Worm (Caenorhabditis elegans) whole organism, midembryonic: ENCODE results near the gene ttr-15.

ENCODE experiments used
- T22C8.4 ChIP-seq: fragments of 200-800 bp; sonication (Bioruptor generic); IDR thresholded peaks from 2 replicates; pipeline ENCODE4 v1.3.6; 2022; ENCODE audit warnings: missing genetic modification characterization, missing compliant biosample characterization
- cog-1 ChIP-seq: sonication (generic microtip); optimal IDR thresholded peaks from 2 replicates; lab custom pipeline; 2016; ENCODE audit warnings: missing genetic modification characterization, missing compliant biosample characterization
- flt-1 ChIP-seq: fragments of 200-800 bp; sonication (Bioruptor generic); IDR thresholded peaks from 2 replicates; pipeline ENCODE4 v1.3.6; 2022; ENCODE audit warnings: missing genetic modification characterization, missing compliant biosample characterization
- klf-2 ChIP-seq: fragments of 200-800 bp; sonication (Bioruptor generic); conservative IDR thresholded peaks from 2 replicates; pipeline ENCODE4 v1.3.6; 2022; ENCODE audit warnings: missing genetic modification reagents, missing genetic modification characterization, missing compliant biosample characterization
- med-1 ChIP-seq: sonication (generic microtip); optimal IDR thresholded peaks from 2 replicates; lab custom pipeline; 2017; ENCODE audit warnings: missing genetic modification characterization, mild to moderate bottlenecking, missing compliant biosample characterization, antibody characterized with exemption, missing genetic modification reagents; ENCODE audit not compliant: insufficient read depth
- ref-1 ChIP-seq: fragments of 200-800 bp; sonication (Bioruptor generic); conservative IDR thresholded peaks from 2 replicates; pipeline ENCODE4 v1.3.6; 2022; ENCODE audit warnings: missing genetic modification reagents, missing genetic modification characterization, missing compliant biosample characterization
- tab-1 ChIP-seq: fragments of 200-800 bp; sonication (Bioruptor generic); IDR thresholded peaks from 2 replicates; pipeline ENCODE4 v1.3.6; 2022; ENCODE audit warnings: missing genetic modification characterization, missing compliant biosample characterization
- ztf-23 ChIP-seq: fragments of 200-800 bp; sonication (Bioruptor generic); IDR thresholded peaks from 2 replicates; pipeline ENCODE4 v1.3.6; 2022; ENCODE audit warnings: missing genetic modification reagents, missing genetic modification characterization, missing compliant biosample characterization
- ztf-29 ChIP-seq: fragments of 200-800 bp; sonication (Bioruptor generic); IDR thresholded peaks from 2 replicates; pipeline ENCODE4 v1.3.6; 2022; ENCODE audit warnings: missing genetic modification reagents, missing genetic modification characterization, missing compliant biosample characterization

Gene ttr-15

ce11 chrIII:10328565-10329541, 8.8 kb upstream of the ttr-15 start:
- no peak for TF ChIP-seq T22C8.4 (GFP tag; lab: Robert Waterston, UW)
- TF ChIP-seq med-1, result no peak
- no peak for TF ChIP-seq ref-1 (GFP tag; lab: Robert Waterston, UW)
- TF ChIP-seq tab-1, result no peak
- no peak for TF ChIP-seq klf-2 (GFP tag; lab: Robert Waterston, UW)
- TF ChIP-seq flt-1 (GFP tag; lab: Robert Waterston, UW), result no peak
- no peak for TF ChIP-seq cog-1 (tag; lab: Kevin White, UChicago)
- no peak for TF ChIP-seq ztf-29 (GFP tag; lab: Robert Waterston, UW)
- no peak for TF ChIP-seq ztf-23 (GFP tag; lab: Robert Waterston, UW)

ce11 chrIII:10329811-10330210, 7.8 kb upstream of the ttr-15 start:
- TF ChIP-seq tab-1 (no peak), klf-2 (GFP tag; lab: Robert Waterston, UW) (no peak), med-1 (no peak), ztf-23 (GFP tag; lab: Robert Waterston, UW) (no peak), T22C8.4 (GFP tag; lab: Robert Waterston, UW) (no peak), ref-1 (GFP tag; lab: Robert Waterston, UW) (no peak), ztf-29 (GFP tag; lab: Robert Waterston, UW) (no peak), flt-1 (GFP tag; lab: Robert Waterston, UW) (no peak), cog-1 (tag; lab: Kevin White, UChicago) (no peak)

ce11 chrIII:10330372-10331062, 7.1 kb upstream of the ttr-15 start, which contains the start of gene nex-2:
nex-2 (minus strand) TSS chrIII:10330422.
- no peak for TF ChIP-seq T22C8.4 (GFP tag; lab: Robert Waterston, UW)
- TF ChIP-seq ref-1 (GFP tag; lab: Robert Waterston, UW), result no peak
- no peak for TF ChIP-seq tab-1
- no peak for TF ChIP-seq klf-2 (GFP tag; lab: Robert Waterston, UW)
- TF ChIP-seq med-1, result no peak
- no peak for TF ChIP-seq cog-1 (tag; lab: Kevin White, UChicago)
- no peak for TF ChIP-seq ztf-23 (GFP tag; lab: Robert Waterston, UW)
- TF ChIP-seq ztf-29 (GFP tag; lab: Robert Waterston, UW), result no peak
- no peak for TF ChIP-seq flt-1 (GFP tag; lab: Robert Waterston, UW)

ce11 chrIII:10331232-10331631, 6.4 kb upstream of the ttr-15 start:
- no peak for TF ChIP-seq cog-1 (tag; lab: Kevin White, UChicago)
- TF ChIP-seq T22C8.4 (GFP tag; lab: Robert Waterston, UW), result no peak
- TF ChIP-seq ref-1 (GFP tag; lab: Robert Waterston, UW), result no peak
- TF ChIP-seq tab-1, result no peak
- TF ChIP-seq med-1, result no peak
- TF ChIP-seq ztf-23 (GFP tag; lab: Robert Waterston, UW), result no peak
- TF ChIP-seq klf-2 (GFP tag; lab: Robert Waterston, UW), result no peak
- no peak for TF ChIP-seq flt-1 (GFP tag; lab: Robert Waterston, UW)
- no peak for TF ChIP-seq ztf-29 (GFP tag; lab: Robert Waterston, UW)

- TF ChIP-seq cog-1 (tag; lab: Kevin White, UChicago), result no peak
- no peak for TF ChIP-seq ztf-29 (GFP tag; lab: Robert Waterston, UW)
- no peak for TF ChIP-seq ztf-23 (GFP tag; lab: Robert Waterston, UW)
- no peak for TF ChIP-seq med-1
- no peak for TF ChIP-seq klf-2 (GFP tag; lab: Robert Waterston, UW)
- no peak for TF ChIP-seq T22C8.4 (GFP tag; lab: Robert Waterston, UW)
- no peak for TF ChIP-seq flt-1 (GFP tag; lab: Robert Waterston, UW)
- TF ChIP-seq ref-1 (GFP tag; lab: Robert Waterston, UW), result no peak
- TF ChIP-seq tab-1, result no peak
Measured at ce11 chrIII:10332560-10332959, 5.1 kb upstream of the ttr-15 start, which contains the start of gene T07C4.12. T07C4.12 (minus strand) TSS chrIII:10332660.

- TF ChIP-seq T22C8.4 (GFP tag; lab: Robert Waterston, UW), result 0 out of 2 replicates have a peak, but pooled peaks have one; percentile 19
- TF ChIP-seq cog-1 (tag; lab: Kevin White, UChicago), result peak; percentile 51
- TF ChIP-seq klf-2 (GFP tag; lab: Robert Waterston, UW), result no peak
- TF ChIP-seq tab-1, result no peak
- TF ChIP-seq ztf-23 (GFP tag; lab: Robert Waterston, UW), result peak; percentile 52; the same call in 1 of the 2 replicates
- no peak for TF ChIP-seq ref-1 (GFP tag; lab: Robert Waterston, UW)
- TF ChIP-seq ztf-29 (GFP tag; lab: Robert Waterston, UW), result no peak
- TF ChIP-seq flt-1 (GFP tag; lab: Robert Waterston, UW), result no peak
Measured at ce11 chrIII:10333961-10334542, 3.6 kb upstream of the ttr-15 start, which contains the start of the genes jmjd-4 and mev-1. jmjd-4 (minus strand) TSS chrIII:10334018. mev-1 (plus strand) TSS chrIII:10334277.

- TF ChIP-seq ztf-29 (GFP tag; lab: Robert Waterston, UW), result no peak
- TF ChIP-seq med-1, result no peak
- no peak for TF ChIP-seq klf-2 (GFP tag; lab: Robert Waterston, UW)
- TF ChIP-seq flt-1 (GFP tag; lab: Robert Waterston, UW), result no peak
- no peak for TF ChIP-seq T22C8.4 (GFP tag; lab: Robert Waterston, UW)
- TF ChIP-seq cog-1 (tag; lab: Kevin White, UChicago), result no peak
- TF ChIP-seq tab-1, result no peak
- no peak for TF ChIP-seq ref-1 (GFP tag; lab: Robert Waterston, UW)
- TF ChIP-seq ztf-23 (GFP tag; lab: Robert Waterston, UW), result no peak
Measured at ce11 chrIII:10335086-10335485, 2.6 kb upstream of the ttr-15 start, which contains the start of gene ced-9. ced-9 (plus strand) TSS chrIII:10335172.

- TF ChIP-seq med-1, result no peak
- TF ChIP-seq tab-1, result no peak
- TF ChIP-seq ztf-29 (GFP tag; lab: Robert Waterston, UW), result no peak
- TF ChIP-seq flt-1 (GFP tag; lab: Robert Waterston, UW), result no peak
- TF ChIP-seq ref-1 (GFP tag; lab: Robert Waterston, UW), result no peak
- TF ChIP-seq klf-2 (GFP tag; lab: Robert Waterston, UW), result no peak
- TF ChIP-seq cog-1 (tag; lab: Kevin White, UChicago), result no peak
- TF ChIP-seq T22C8.4 (GFP tag; lab: Robert Waterston, UW), result no peak
- no peak for TF ChIP-seq ztf-23 (GFP tag; lab: Robert Waterston, UW)
Measured at ce11 chrIII:10336109-10336508, 1.5 kb upstream of the ttr-15 start.
